Worm (Caenorhabditis elegans) whole organism, L1 larva: ENCODE results near the gene ncx-6.

Source experiments
- C16A3.4 ChIP-seq: fragments of 150-350 bp; optimal IDR thresholded peaks from 2 replicates; lab custom pipeline; 2014; ENCODE audit warnings: missing biosample characterization, missing genetic modification characterization
- F16B12.6 ChIP-seq: fragments of 150-350 bp; optimal IDR thresholded peaks from 2 replicates; lab custom pipeline; 2014; ENCODE audit warnings: missing biosample characterization, missing genetic modification characterization
- ama-1 ChIP-seq: fragments of 150-350 bp; optimal IDR thresholded peaks from 2 replicates; lab custom pipeline; 2014
- ces-1 ChIP-seq: fragments of 150-350 bp; optimal IDR thresholded peaks from 2 replicates; lab custom pipeline; 2014; ENCODE audit warnings: missing biosample characterization, missing genetic modification reagents, missing genetic modification characterization
- dpl-1 ChIP-seq, 3 experiments: fragments of 150-350 bp in 2 of 3; sonication (generic microtip) in 1 of 3; optimal IDR thresholded peaks; 2 replicates each; lab custom pipeline; 2014 to 2017; ENCODE audit warnings: missing biosample characterization in 3 of 3, missing genetic modification characterization in 3 of 3, missing genetic modification reagents in 3 of 3
- dsc-1 ChIP-seq: sonication (generic microtip); optimal IDR thresholded peaks from 2 replicates; lab custom pipeline; 2016; ENCODE audit warnings: mild to moderate bottlenecking, missing genetic modification characterization, missing compliant biosample characterization
- egl-13 ChIP-seq: sonication (generic microtip); optimal IDR thresholded peaks from 2 replicates; lab custom pipeline; 2016; ENCODE audit warnings: missing genotype, missing genetic modification reagents, missing genetic modification characterization, missing compliant biosample characterization
- egl-27 ChIP-seq, 2 experiments: fragments of 150-350 bp in 1 of 2; sonication (generic microtip); optimal IDR thresholded peaks; 3 replicates each; lab custom pipeline; 2017 to 2018; ENCODE audit warnings: missing biosample characterization in 2 of 2, missing genetic modification characterization in 2 of 2, missing genetic modification reagents in 2 of 2
- elt-3 ChIP-seq, 6 experiments: fragments of 150-350 bp in 1 of 6; sonication (generic microtip); optimal IDR thresholded peaks; 2 replicates each; lab custom pipeline; 2017 to 2018; ENCODE audit warnings: missing biosample characterization in 6 of 6, missing genetic modification characterization in 6 of 6, inconsistent platforms in 1 of 6
- fkh-10 ChIP-seq: sonication (generic microtip); optimal IDR thresholded peaks from 2 replicates; lab custom pipeline; 2017; ENCODE audit warnings: missing biosample characterization, missing genetic modification reagents, missing genetic modification characterization
- fkh-4 ChIP-seq: sonication (generic microtip); optimal IDR thresholded peaks from 2 replicates; lab custom pipeline; 2016; ENCODE audit warnings: missing compliant biosample characterization, missing genetic modification characterization, borderline replicate concordance
- fkh-8 ChIP-seq: sonication (generic microtip); optimal IDR thresholded peaks from 2 replicates; lab custom pipeline; 2016; ENCODE audit warnings: mild to moderate bottlenecking, missing genetic modification characterization, missing compliant biosample characterization
- fos-1 ChIP-seq: fragments of 150-350 bp; optimal IDR thresholded peaks from 2 replicates; lab custom pipeline; 2014; ENCODE audit warnings: missing biosample characterization, missing genetic modification characterization
- grh-1 ChIP-seq: fragments of 200-800 bp; sonication (Bioruptor generic); IDR thresholded peaks from 2 replicates; pipeline ENCODE4 v1.3.6; 2022; ENCODE audit warnings: missing genetic modification reagents, missing genetic modification characterization, missing compliant biosample characterization
- hlh-4 ChIP-seq: sonication (generic microtip); optimal IDR thresholded peaks from 2 replicates; lab custom pipeline; 2016; ENCODE audit warnings: mild to moderate bottlenecking, missing genetic modification characterization, missing compliant biosample characterization
- hpl-2 ChIP-seq: fragments of 150-350 bp; optimal IDR thresholded peaks from 2 replicates; lab custom pipeline; 2014; ENCODE audit warnings: missing biosample characterization, missing genetic modification reagents, missing genetic modification characterization
- irx-1 ChIP-seq: sonication (generic microtip); optimal IDR thresholded peaks from 2 replicates; lab custom pipeline; 2016; ENCODE audit warnings: missing genetic modification characterization, missing compliant biosample characterization
- isw-1 ChIP-seq: fragments of 200-800 bp; sonication (Bioruptor generic); IDR thresholded peaks from 2 replicates; pipeline ENCODE4 v1.3.6; 2022; ENCODE audit warnings: missing genetic modification characterization, missing compliant biosample characterization
- jun-1 ChIP-seq: fragments of 150-350 bp; optimal IDR thresholded peaks from 2 replicates; lab custom pipeline; 2014; ENCODE audit warnings: missing biosample characterization, missing genetic modification reagents, missing genetic modification characterization
- lin-35 ChIP-seq, 2 experiments: fragments of 150-350 bp; optimal IDR thresholded peaks; 2 replicates each; lab custom pipeline; 2014; ENCODE audit warnings: missing biosample characterization in 2 of 2, missing genetic modification characterization in 2 of 2, missing genetic modification reagents in 2 of 2
- lin-39 ChIP-seq: fragments of 150-350 bp; optimal IDR thresholded peaks from 2 replicates; lab custom pipeline; 2014; ENCODE audit warnings: missing biosample characterization, missing genetic modification reagents, missing genetic modification characterization
- lsy-2 ChIP-seq, 2 experiments: fragments of 150-350 bp; optimal IDR thresholded peaks; 2 replicates each; lab custom pipeline; 2014; ENCODE audit warnings: missing biosample characterization in 2 of 2, missing genetic modification characterization in 2 of 2
- mdl-1 ChIP-seq, 2 experiments: fragments of 150-350 bp; optimal IDR thresholded peaks; 2 replicates each; lab custom pipeline; 2014 to 2017; ENCODE audit warnings: missing biosample characterization in 2 of 2, missing genetic modification characterization in 2 of 2, inconsistent platforms in 1 of 2
- mef-2 ChIP-seq: fragments of 150-350 bp; optimal IDR thresholded peaks from 2 replicates; lab custom pipeline; 2014; ENCODE audit warnings: missing biosample characterization, missing genetic modification characterization
- mep-1 ChIP-seq: fragments of 150-350 bp; optimal IDR thresholded peaks from 2 replicates; lab custom pipeline; 2014; ENCODE audit warnings: missing biosample characterization, missing genetic modification characterization
- nhr-11 ChIP-seq: fragments of 150-350 bp; optimal IDR thresholded peaks from 2 replicates; lab custom pipeline; 2014; ENCODE audit warnings: missing biosample characterization, missing genetic modification characterization
- nhr-12 ChIP-seq: sonication (generic microtip); optimal IDR thresholded peaks from 2 replicates; lab custom pipeline; 2017; ENCODE audit warnings: missing biosample characterization, missing genetic modification characterization
- nhr-20 ChIP-seq: sonication (generic microtip); optimal IDR thresholded peaks from 2 replicates; lab custom pipeline; 2016; ENCODE audit warnings: mild to moderate bottlenecking, missing genetic modification characterization, missing compliant biosample characterization
- nhr-28 ChIP-seq: fragments of 150-350 bp; optimal IDR thresholded peaks from 2 replicates; lab custom pipeline; 2014; ENCODE audit warnings: missing biosample characterization, missing genetic modification characterization
- nhr-47 ChIP-seq: sonication (generic microtip); optimal IDR thresholded peaks from 2 replicates; lab custom pipeline; 2016; ENCODE audit warnings: mild to moderate bottlenecking, missing genetic modification characterization, moderate library complexity, missing compliant biosample characterization
- nhr-71 ChIP-seq: sonication (generic microtip); optimal IDR thresholded peaks from 2 replicates; lab custom pipeline; 2016; ENCODE audit warnings: mild to moderate bottlenecking, missing genetic modification characterization, moderate library complexity, missing compliant biosample characterization
- nhr-76 ChIP-seq: sonication (generic microtip); optimal IDR thresholded peaks from 2 replicates; lab custom pipeline; 2017; ENCODE audit warnings: missing biosample characterization, missing genetic modification characterization
- nhr-77 ChIP-seq: fragments of 150-350 bp; optimal IDR thresholded peaks from 2 replicates; lab custom pipeline; 2014; ENCODE audit warnings: missing biosample characterization, missing genetic modification characterization
- nhr-84 ChIP-seq: sonication (generic microtip); optimal IDR thresholded peaks from 2 replicates; lab custom pipeline; 2017; ENCODE audit warnings: missing biosample characterization, missing genetic modification characterization
- nhr-85 ChIP-seq: sonication (generic microtip); peaks from one replicate; lab custom pipeline; 2016; ENCODE audit warnings: missing genetic modification characterization, inconsistent platforms, missing compliant biosample characterization
- nhr-90 ChIP-seq: sonication (generic microtip); optimal IDR thresholded peaks from 2 replicates; lab custom pipeline; 2016; ENCODE audit warnings: mild to moderate bottlenecking, missing genetic modification characterization, missing compliant biosample characterization; ENCODE audit not compliant: poor library complexity
- pax-3 ChIP-seq: fragments of 200-800 bp; sonication (Bioruptor generic); optimal IDR thresholded peaks from 2 replicates; lab custom pipeline; 2018; ENCODE audit warnings: mild to moderate bottlenecking, missing genetic modification characterization, moderate library complexity, missing compliant biosample characterization
- pqm-1 ChIP-seq: sonication (generic microtip); optimal IDR thresholded peaks from 3 replicates; lab custom pipeline; 2017; ENCODE audit warnings: missing biosample characterization, missing genetic modification characterization
- rnt-1 ChIP-seq: sonication (generic microtip); optimal IDR thresholded peaks from 2 replicates; lab custom pipeline; 2016; ENCODE audit warnings: mild to moderate bottlenecking, missing genetic modification characterization, moderate library complexity, missing compliant biosample characterization
- skn-1 ChIP-seq: fragments of 150-350 bp; optimal IDR thresholded peaks from 2 replicates; lab custom pipeline; 2014; ENCODE audit warnings: missing biosample characterization, missing genetic modification characterization
- snpc-4 ChIP-seq: fragments of 150-350 bp; optimal IDR thresholded peaks from 2 replicates; lab custom pipeline; 2014; ENCODE audit warnings: missing biosample characterization, missing genetic modification characterization
- snu-23 ChIP-seq: sonication (generic microtip); optimal IDR thresholded peaks from 2 replicates; lab custom pipeline; 2016; ENCODE audit warnings: missing genetic modification characterization, missing compliant biosample characterization
- swsn-7 ChIP-seq: sonication (generic microtip); optimal IDR thresholded peaks from 2 replicates; lab custom pipeline; 2016; ENCODE audit warnings: missing genetic modification characterization, missing compliant biosample characterization
- tbx-2 ChIP-seq: sonication (generic microtip); optimal IDR thresholded peaks from 2 replicates; lab custom pipeline; 2016; ENCODE audit warnings: missing genetic modification characterization, missing compliant biosample characterization
- unc-130 ChIP-seq: fragments of 150-350 bp; optimal IDR thresholded peaks from 2 replicates; lab custom pipeline; 2017; ENCODE audit warnings: missing biosample characterization, missing genetic modification characterization, inconsistent platforms
- unc-30 ChIP-seq: sonication (generic microtip); optimal IDR thresholded peaks from 2 replicates; lab custom pipeline; 2017; ENCODE audit warnings: missing biosample characterization, missing genetic modification characterization
- xbp-1 ChIP-seq: sonication (generic microtip); optimal IDR thresholded peaks from 2 replicates; lab custom pipeline; 2016; ENCODE audit warnings: missing genetic modification characterization, missing compliant biosample characterization
- zag-1 ChIP-seq: fragments of 150-350 bp; optimal IDR thresholded peaks from 2 replicates; lab custom pipeline; 2014; ENCODE audit warnings: missing biosample characterization, missing genetic modification characterization
- zip-4 ChIP-seq: fragments of 200-800 bp; sonication (Bioruptor generic); optimal IDR thresholded peaks from 2 replicates; lab custom pipeline; 2018; ENCODE audit warnings: mild to moderate bottlenecking, missing genetic modification characterization, moderate library complexity, missing compliant biosample characterization
- ztf-11 ChIP-seq, 2 experiments: sonication (generic microtip); optimal IDR thresholded peaks; 2 replicates each; lab custom pipeline; 2016 to 2017; ENCODE audit warnings: missing genetic modification characterization in 2 of 2, missing biosample characterization in 1 of 2, missing compliant biosample characterization in 1 of 2
- ztf-4 ChIP-seq: fragments of 150-350 bp; optimal IDR thresholded peaks from 2 replicates; lab custom pipeline; 2014; ENCODE audit warnings: missing biosample characterization, missing genetic modification characterization

The ncx-6 gene

ce11 chrIII:9669546-9669945, 44.2 kb downstream of the ncx-6 start (continued):
- TF ChIP-seq ztf-4 (no peak), nhr-11 (tag; lab: Kevin White, UChicago) (no peak), pax-3 (tag; lab: Kevin White, UChicago) (no peak), fkh-10 (GFP tag; lab: Kevin White, UChicago) (no peak)

ce11 chrIII:9667591-9668265, 46.0 kb downstream of the ncx-6 start, which contains the start of gene C07A9.9:
Gene C07A9.9, minus strand, starts transcription at chrIII:9667641.
- TF ChIP-seq snu-23 (peak; percentile 65), fkh-4 (tag; lab: Kevin White, UChicago) (no peak), egl-13 (tag; lab: Kevin White, UChicago) (peak; percentile 60), ztf-11 (tag; optimal IDR thresholded peaks at IDR 0.05; lab: Kevin White, UChicago) (peak in 1 of 2 experiments; percentile 50), mdl-1 (tag; optimal IDR thresholded peaks at IDR 0.05; lab: Kevin White, UChicago) (peak; percentile 36 to 61), nhr-76 (tag; lab: Kevin White, UChicago) (no peak), mep-1 (tag; lab: Kevin White, UChicago) (peak; percentile 31), lin-35 (GFP tag; optimal IDR thresholded peaks at IDR 0.05; lab: Kevin White, UChicago) (peak; percentile 53 to 56), isw-1 (GFP tag; lab: Robert Waterston, UW) (peak; percentile 44), swsn-7 (tag; lab: Kevin White, UChicago) (peak; percentile 67), nhr-85 (peak; percentile 86), nhr-84 (tag; lab: Kevin White, UChicago) (no peak), mef-2 (tag; lab: Kevin White, UChicago) (no peak), tbx-2 (peak; percentile 62), nhr-71 (tag; lab: Kevin White, UChicago) (peak; percentile 83), unc-30 (tag; lab: Kevin White, UChicago) (no peak), ama-1 (lab: Kevin White, UChicago) (no peak), ztf-4 (peak; percentile 56), egl-27 (tag; optimal IDR thresholded peaks at IDR 0.05; lab: Kevin White, UChicago) (peak in 1 of 2 experiments; percentile 33), hpl-2 (GFP tag; lab: Kevin White, UChicago) (no peak), nhr-47 (peak; percentile 73), dpl-1 (GFP tag; optimal IDR thresholded peaks at IDR 0.05; lab: Kevin White, UChicago) (peak in 2 of 3 experiments; percentile 13 to 51), nhr-90 (tag; lab: Kevin White, UChicago) (peak; percentile 51), fkh-8 (tag; lab: Kevin White, UChicago) (peak; percentile 84), nhr-20 (tag; lab: Kevin White, UChicago) (peak; percentile 79), unc-130 (no peak), snpc-4 (tag; lab: Kevin White, UChicago) (peak; percentile 64), nhr-12 (no peak), fos-1 (tag; lab: Kevin White, UChicago) (peak; percentile 57), nhr-28 (no peak), rnt-1 (peak; percentile 57), ces-1 (no peak), jun-1 (tag; lab: Kevin White, UChicago) (peak; percentile 64), xbp-1 (tag; lab: Kevin White, UChicago) (peak; percentile 23), nhr-77 (peak; percentile 69), C16A3.4 (tag; lab: Kevin White, UChicago) (peak; percentile 42), dsc-1 (tag; lab: Kevin White, UChicago) (peak; percentile 53), pqm-1 (tag; lab: Kevin White, UChicago) (no peak), lsy-2 (tag; optimal IDR thresholded peaks at IDR 0.05; lab: Kevin White, UChicago) (peak; percentile 44 to 67), nhr-11 (tag; lab: Kevin White, UChicago) (no peak), zip-4 (GFP tag; lab: Kevin White, UChicago) (no peak), hlh-4 (tag; lab: Kevin White, UChicago) (no peak), zag-1 (tag; lab: Kevin White, UChicago) (no peak), elt-3 (tag; optimal IDR thresholded peaks at IDR 0.05; lab: Kevin White, UChicago) (peak in 2 of 6 experiments; percentile 8 to 31), F16B12.6 (tag; lab: Kevin White, UChicago) (peak; percentile 23), irx-1 (peak; percentile 50), pax-3 (tag; lab: Kevin White, UChicago) (no peak), grh-1 (no peak), lin-39 (tag; lab: Kevin White, UChicago) (no peak), skn-1 (no peak)
